Worm (Caenorhabditis elegans) whole organism, L2 larva: ENCODE measurements around the gene lbp-9.
"Not testable (repeated sequence)": the region's sequence is repeated elsewhere in the genome, so short reads cannot be mapped to it uniquely, and the experiment has no call there.

Experiments
- R02D3.7 ChIP-seq: fragments of 150-350 bp; optimal IDR thresholded peaks from 2 replicates; lab custom pipeline; 2014; ENCODE audit warnings: missing biosample characterization, missing genetic modification characterization
- Y55F3AM.14 ChIP-seq: fragments of 200-800 bp; sonication (Bioruptor generic); optimal IDR thresholded peaks from 2 replicates; lab custom pipeline; 2018; ENCODE audit warnings: mild to moderate bottlenecking, missing genetic modification characterization, missing compliant biosample characterization
- ZK546.5 ChIP-seq: sonication (generic microtip); optimal IDR thresholded peaks from 2 replicates; lab custom pipeline; 2017; ENCODE audit warnings: missing biosample characterization, missing genetic modification characterization
- aly-2 ChIP-seq: fragments of 150-350 bp; optimal IDR thresholded peaks from 2 replicates; lab custom pipeline; 2014; ENCODE audit warnings: missing biosample characterization, missing genetic modification characterization
- ceh-16 ChIP-seq: fragments of 150-350 bp; optimal IDR thresholded peaks from 2 replicates; lab custom pipeline; 2014; ENCODE audit warnings: missing biosample characterization, missing genetic modification characterization
- crh-2 ChIP-seq: sonication (generic microtip); optimal IDR thresholded peaks from 2 replicates; lab custom pipeline; 2017; ENCODE audit warnings: missing biosample characterization, missing genetic modification characterization
- elt-1 ChIP-seq: fragments of 150-350 bp; optimal IDR thresholded peaks from 2 replicates; lab custom pipeline; 2014; ENCODE audit warnings: missing biosample characterization, missing genetic modification characterization
- elt-3 ChIP-seq: sonication (generic microtip); optimal IDR thresholded peaks from 2 replicates; lab custom pipeline; 2017; ENCODE audit warnings: missing biosample characterization, missing genetic modification characterization
- fos-1 ChIP-seq: fragments of 150-350 bp; optimal IDR thresholded peaks from 2 replicates; lab custom pipeline; 2014; ENCODE audit warnings: missing biosample characterization, missing genetic modification characterization
- gmeb-1 ChIP-seq: fragments of 150-350 bp; optimal IDR thresholded peaks from 2 replicates; lab custom pipeline; 2014; ENCODE audit warnings: missing biosample characterization, missing genetic modification characterization
- lin-11 ChIP-seq: fragments of 150-350 bp; sonication (generic microtip); optimal IDR thresholded peaks from 2 replicates; lab custom pipeline; 2014; ENCODE audit warnings: missing biosample characterization, missing genetic modification characterization, inconsistent platforms, mixed read lengths
- lsy-2 ChIP-seq, 2 experiments: fragments of 150-350 bp in 1 of 2; sonication (generic microtip) in 1 of 2; optimal IDR thresholded peaks; 2 replicates each; lab custom pipeline; 2014 to 2017; ENCODE audit warnings: missing biosample characterization in 2 of 2, missing genetic modification characterization in 2 of 2
- mdl-1 ChIP-seq, 2 experiments: fragments of 150-350 bp in 1 of 2; sonication (generic microtip) in 1 of 2; optimal IDR thresholded peaks; 2 replicates each; lab custom pipeline; 2017; ENCODE audit warnings: missing biosample characterization in 2 of 2, missing genetic modification characterization in 2 of 2
- nhr-10 ChIP-seq: sonication (generic microtip); optimal IDR thresholded peaks from 2 replicates; lab custom pipeline; 2017; ENCODE audit warnings: missing biosample characterization, missing genetic modification characterization
- nhr-129 ChIP-seq: fragments of 150-350 bp; optimal IDR thresholded peaks from 2 replicates; lab custom pipeline; 2014; ENCODE audit warnings: missing biosample characterization, missing genetic modification characterization
- nhr-23 ChIP-seq: fragments of 150-350 bp; optimal IDR thresholded peaks from 2 replicates; lab custom pipeline; 2014; ENCODE audit warnings: missing biosample characterization, missing genetic modification reagents, missing genetic modification characterization
- nhr-237 ChIP-seq: fragments of 150-350 bp; optimal IDR thresholded peaks from 2 replicates; lab custom pipeline; 2014; ENCODE audit warnings: missing biosample characterization, missing genetic modification characterization
- nhr-6 ChIP-seq: fragments of 150-350 bp; optimal IDR thresholded peaks from 2 replicates; lab custom pipeline; 2014; ENCODE audit warnings: missing biosample characterization, missing genetic modification characterization
- skn-1 ChIP-seq: sonication (generic microtip); optimal IDR thresholded peaks from 2 replicates; lab custom pipeline; 2017; ENCODE audit warnings: missing biosample characterization, missing genetic modification characterization
- sma-9 ChIP-seq, 2 experiments: fragments of 150-350 bp in 1 of 2; sonication (generic microtip) in 1 of 2; optimal IDR thresholded peaks; 2 replicates each; lab custom pipeline; 2014 to 2016; ENCODE audit warnings: missing genetic modification characterization in 2 of 2, mild to moderate bottlenecking in 1 of 2, missing biosample characterization in 1 of 2, missing compliant biosample characterization in 1 of 2, missing genetic modification reagents in 1 of 2, moderate library complexity in 1 of 2
- snpc-4 ChIP-seq: fragments of 150-350 bp; optimal IDR thresholded peaks from 2 replicates; lab custom pipeline; 2014; ENCODE audit warnings: missing biosample characterization, missing genetic modification characterization
- unc-55 ChIP-seq: fragments of 150-350 bp; sonication (generic microtip); optimal IDR thresholded peaks from 3 replicates; lab custom pipeline; 2014; ENCODE audit warnings: missing biosample characterization, missing genetic modification reagents, missing genetic modification characterization
- unc-62 ChIP-seq: fragments of 150-350 bp; optimal IDR thresholded peaks from 2 replicates; lab custom pipeline; 2014; ENCODE audit warnings: missing biosample characterization, missing genetic modification reagents, missing genetic modification characterization
- ztf-1 ChIP-seq: fragments of 200-800 bp; sonication (Bioruptor generic); conservative IDR thresholded peaks from 2 replicates; pipeline ENCODE4 v1.3.6; 2022; ENCODE audit warnings: missing genetic modification characterization, missing compliant biosample characterization
- ztf-11 ChIP-seq: sonication (generic microtip); optimal IDR thresholded peaks from 2 replicates; lab custom pipeline; 2017; ENCODE audit warnings: missing biosample characterization, missing genetic modification characterization

The lbp-9 gene

ce11 chrV:2083869-2084268, 15.6 kb downstream of the lbp-9 start:
- TF ChIP-seq ZK546.5 (tag; lab: Kevin White, UChicago) (no peak), R02D3.7 (tag; lab: Kevin White, UChicago) (no peak), aly-2 (tag; lab: Kevin White, UChicago) (no peak), Y55F3AM.14 (GFP tag; lab: Kevin White, UChicago) (no peak), elt-3 (tag; lab: Kevin White, UChicago) (no peak), ztf-1 (no peak), nhr-6 (tag; lab: Kevin White, UChicago) (no peak), gmeb-1 (tag; lab: Kevin White, UChicago) (no peak), mdl-1 (tag; optimal IDR thresholded peaks at IDR 0.05; lab: Kevin White, UChicago) (no peak)

- TF ChIP-seq snpc-4, nhr-23, ZK546.5 (tag; lab: Kevin White, UChicago): not testable (repeated sequence)
These were observed 17.6 kb downstream of the lbp-9 start, which contains the start of gene F36F12.3 for ce11 chrV:2085745-2086267. TSS of gene F36F12.3 (plus strand) at chrV:2085795.

- TF ChIP-seq unc-55; nhr-237 (tag; lab: Kevin White, UChicago); fos-1 (tag; lab: Kevin White, UChicago): not testable (repeated sequence)
These were observed 22.1 kb downstream of the lbp-9 start, which contains the start of gene ztf-28 for ce11 chrV:2090321-2090720. TSS of gene ztf-28 (plus strand) at chrV:2090669.

- TF ChIP-seq nhr-129 (tag; lab: Kevin White, UChicago) (no peak), mdl-1 (tag; optimal IDR thresholded peaks at IDR 0.05; lab: Kevin White, UChicago) (no peak), elt-3 (tag; lab: Kevin White, UChicago) (no peak), gmeb-1 (tag; lab: Kevin White, UChicago) (no peak), elt-1 (tag; lab: Kevin White, UChicago) (no peak)
These were observed 27.0 kb downstream of the lbp-9 start, which contains the start of gene F36F12.2 for ce11 chrV:2095204-2095603. TSS of gene F36F12.2 (minus strand) at chrV:2095304.

ce11 chrV:2095772-2096171, 27.5 kb downstream of the lbp-9 start, which contains the start of gene clec-207:
TSS of gene clec-207 (plus strand) at chrV:2096072.
- TF ChIP-seq lsy-2 (tag; optimal IDR thresholded peaks at IDR 0.05; lab: Kevin White, UChicago), result no peak
- TF ChIP-seq aly-2 (tag; lab: Kevin White, UChicago), result no peak
- TF ChIP-seq nhr-237 (tag; lab: Kevin White, UChicago), result no peak
- TF ChIP-seq Y55F3AM.14 (GFP tag; lab: Kevin White, UChicago), result no peak
- no peak for TF ChIP-seq gmeb-1 (tag; lab: Kevin White, UChicago)
- no peak for TF ChIP-seq nhr-6 (tag; lab: Kevin White, UChicago)
- TF ChIP-seq sma-9 (GFP tag; optimal IDR thresholded peaks at IDR 0.05; lab: Kevin White, UChicago), result no peak
- TF ChIP-seq sma-9 (tag; optimal IDR thresholded peaks at IDR 0.05; lab: Kevin White, UChicago), result no peak
- no peak for TF ChIP-seq nhr-10 (tag; lab: Kevin White, UChicago)
- no peak for TF ChIP-seq ceh-16

ce11 chrV:2097653-2098052, 29.4 kb downstream of the lbp-9 start, which contains the start of gene clec-208:
TSS of gene clec-208 (plus strand) at chrV:2097953.
- no peak for TF ChIP-seq lin-11 (tag; lab: Kevin White, UChicago)

ce11 chrV:2099040-2099439, 30.8 kb downstream of the lbp-9 start, which contains the start of gene F36F12.7:
TSS of gene F36F12.7 (plus strand) at chrV:2099340.
- TF ChIP-seq ceh-16 (no peak), ztf-1 (no peak), lin-11 (tag; lab: Kevin White, UChicago) (no peak), unc-62 (GFP tag; lab: Kevin White, UChicago) (no peak), crh-2 (tag; lab: Kevin White, UChicago) (no peak), unc-55 (no peak), ZK546.5 (tag; lab: Kevin White, UChicago) (no peak), fos-1 (tag; lab: Kevin White, UChicago) (no peak), skn-1 (tag; lab: Kevin White, UChicago) (no peak)

ce11 chrV:2103118-2103517, 34.9 kb downstream of the lbp-9 start, which contains the start of gene F36F12.1:
TSS of gene F36F12.1 (minus strand) at chrV:2103218.
- TF ChIP-seq elt-1 (tag; lab: Kevin White, UChicago), result no peak
- no peak for TF ChIP-seq skn-1 (tag; lab: Kevin White, UChicago)
- TF ChIP-seq aly-2 (tag; lab: Kevin White, UChicago), result no peak
- TF ChIP-seq ztf-11 (tag; lab: Kevin White, UChicago), result no peak
